Worm (Caenorhabditis elegans) whole organism, mixed stage, embryonic: ENCODE measurements around the gene dcaf-1.

Experiments used
- ceh-43 ChIP-seq: fragments of 200-800 bp; sonication (Bioruptor generic); optimal IDR thresholded peaks from 2 replicates; lab custom pipeline; 2018; ENCODE audit warnings: mild to moderate bottlenecking, missing genetic modification characterization, moderate library complexity, missing compliant biosample characterization
- cnd-1 ChIP-seq: fragments of 200-800 bp; sonication (Bioruptor generic); optimal IDR thresholded peaks from 2 replicates; lab custom pipeline; 2018; ENCODE audit warnings: mild to moderate bottlenecking, missing genetic modification characterization, missing compliant biosample characterization
- elt-1 ChIP-seq: sonication (generic microtip); optimal IDR thresholded peaks from 2 replicates; lab custom pipeline; 2017; ENCODE audit warnings: missing genetic modification characterization, mild to moderate bottlenecking, missing compliant biosample characterization, antibody characterized with exemption, moderate library complexity, borderline replicate concordance; ENCODE audit not compliant: insufficient read depth
- elt-3 ChIP-seq: fragments of 150-350 bp; optimal IDR thresholded peaks from 2 replicates; lab custom pipeline; 2014; ENCODE audit warnings: missing biosample characterization, missing genetic modification characterization
- ham-2 ChIP-seq: fragments of 200-800 bp; sonication (Bioruptor generic); optimal IDR thresholded peaks from 2 replicates; lab custom pipeline; 2018; ENCODE audit warnings: mild to moderate bottlenecking, missing genetic modification characterization, missing compliant biosample characterization
- lsy-2 ChIP-seq: fragments of 150-350 bp; optimal IDR thresholded peaks from 2 replicates; lab custom pipeline; 2014; ENCODE audit warnings: missing biosample characterization, missing genetic modification characterization
- mab-5 ChIP-seq: fragments of 150-350 bp; optimal IDR thresholded peaks from 2 replicates; lab custom pipeline; 2014; ENCODE audit warnings: missing biosample characterization, missing genetic modification characterization
- nhr-237 ChIP-seq: fragments of 150-350 bp; optimal IDR thresholded peaks from 2 replicates; lab custom pipeline; 2014; ENCODE audit warnings: missing biosample characterization, missing genetic modification characterization
- nhr-28 ChIP-seq: fragments of 150-350 bp; optimal IDR thresholded peaks from 2 replicates; lab custom pipeline; 2014; ENCODE audit warnings: missing biosample characterization, missing genetic modification characterization
- nhr-76 ChIP-seq: sonication (generic microtip); optimal IDR thresholded peaks from 2 replicates; lab custom pipeline; 2017; ENCODE audit warnings: missing biosample characterization, missing genetic modification characterization
- pha-4 ChIP-seq: fragments of 150-350 bp; optimal IDR thresholded peaks from 2 replicates; lab custom pipeline; 2018; ENCODE audit warnings: missing biosample characterization, missing genetic modification reagents, missing genetic modification characterization
- unc-120 ChIP-seq: sonication (generic microtip); optimal IDR thresholded peaks from 2 replicates; lab custom pipeline; 2017; ENCODE audit warnings: missing genetic modification characterization, missing compliant biosample characterization; ENCODE audit not compliant: poor library complexity, severe bottlenecking
- unc-39 ChIP-seq: fragments of 150-350 bp; optimal IDR thresholded peaks from 2 replicates; lab custom pipeline; 2014; ENCODE audit warnings: missing biosample characterization, missing genetic modification characterization
- unc-62 ChIP-seq: fragments of 150-350 bp; optimal IDR thresholded peaks from 2 replicates; lab custom pipeline; 2014; ENCODE audit warnings: missing biosample characterization, missing genetic modification reagents, missing genetic modification characterization

- TF ChIP-seq lsy-2 (tag; lab: Kevin White, UChicago) (no peak), nhr-76 (no peak), nhr-237 (no peak), unc-62 (GFP tag; lab: Kevin White, UChicago) (no peak), mab-5 (tag; lab: Kevin White, UChicago) (no peak), elt-1 (tag; lab: Kevin White, UChicago) (no peak), nhr-28 (tag; lab: Kevin White, UChicago) (no peak), ham-2 (GFP tag; lab: Kevin White, UChicago) (no peak), unc-120 (no peak), unc-39 (tag; lab: Kevin White, UChicago) (no peak), cnd-1 (no peak), pha-4 (tag; lab: Kevin White, UChicago) (no peak), elt-3 (tag; lab: Kevin White, UChicago) (no peak), ceh-43 (GFP tag; lab: Kevin White, UChicago) (no peak)
These were observed 6.3 kb upstream of the dcaf-1 start, which contains the start of gene K01H12.4 for ce11 chrIV:9712782-9713181.
